In genomic region chrV:14828407-14828806, ce11 we compare ENCODE assay signal across 5 worm cellular contexts.
TF ChIP-seq lines count a peak whose summit lies in the region.

No protein-coding gene starts in this region.

TF ChIP-seq in whole organism, L3 larva, 47 proteins besides CTCF, POLR2A, EP300 and RAD21:
- no peak for TF ChIP-seq nhr-12 (tag; optimal IDR thresholded peaks at IDR 0.05; lab: Kevin White, UChicago)
- TF ChIP-seq elt-2 (tag; optimal IDR thresholded peaks at IDR 0.05; lab: Kevin White, UChicago) = no peak
- TF ChIP-seq nfya-1 (tag; optimal IDR thresholded peaks at IDR 0.05; lab: Kevin White, UChicago; ENCODE audit: insufficient read depth) = no peak
- TF ChIP-seq lsy-12 (tag; optimal IDR thresholded peaks at IDR 0.05; lab: Kevin White, UChicago) = peak; percentile 14
- TF ChIP-seq elt-1 (tag; optimal IDR thresholded peaks at IDR 0.05; lab: Kevin White, UChicago) = no peak
- TF ChIP-seq zag-1 (tag; optimal IDR thresholded peaks at IDR 0.05; lab: Kevin White, UChicago) = no peak
TF ChIP-seq in whole organism, L3 larva: peak in this region for 1.

TF ChIP-seq in whole organism, L4 larva, 104 proteins besides CTCF, POLR2A, EP300 and RAD21:
- TF ChIP-seq ztf-11 (tag; optimal IDR thresholded peaks at IDR 0.05; lab: Kevin White, UChicago) (no peak), duxl-1 (tag; optimal IDR thresholded peaks at IDR 0.05; lab: Kevin White, UChicago; ENCODE audit: poor library complexity) (peak; percentile 21), Y105C5A.15 (GFP tag; IDR thresholded peaks at IDR 0.05; lab: Robert Waterston, UW) (0 out of 2 replicates have a peak, but pooled peaks have one; percentile 26), dve-1 (tag; optimal IDR thresholded peaks at IDR 0.05; lab: Kevin White, UChicago; ENCODE audit: insufficient read depth) (no peak), lim-7 (GFP tag; IDR thresholded peaks at IDR 0.05; lab: Robert Waterston, UW) (0 out of 2 replicates have a peak, but pooled peaks have one; percentile 9), spr-1 (tag; optimal IDR thresholded peaks at IDR 0.05; lab: Kevin White, UChicago) (peak; percentile 1), mxl-2 (GFP tag; conservative IDR thresholded peaks at IDR 0.05; lab: Robert Waterston, UW) (0 out of 2 replicates have a peak, but pooled peaks have one; percentile 16), lin-38 (GFP tag; IDR thresholded peaks at IDR 0.05; lab: Robert Waterston, UW) (0 out of 2 replicates have a peak, but pooled peaks have one; percentile 24), aha-1 (tag; lab: Kevin White, UChicago) (peak; percentile 42), F37D6.2 (tag; optimal IDR thresholded peaks at IDR 0.05; lab: Kevin White, UChicago) (no peak), nhr-102 (tag; optimal IDR thresholded peaks at IDR 0.05; lab: Kevin White, UChicago) (peak; percentile 53), hmg-1.1 (GFP tag; IDR thresholded peaks at IDR 0.05; lab: Robert Waterston, UW) (peak; percentile 23; the same call in 1 of the 2 replicates), zfp-3 (GFP tag; conservative IDR thresholded peaks at IDR 0.05; lab: Robert Waterston, UW) (peak; percentile 77; the same call in 1 of the 2 replicates)

TF ChIP-seq in whole organism, midembryonic, 9 proteins besides CTCF, POLR2A, EP300 and RAD21:
- TF ChIP-seq klf-2 (GFP tag; conservative IDR thresholded peaks at IDR 0.05; lab: Robert Waterston, UW) (no peak), ztf-29 (GFP tag; IDR thresholded peaks at IDR 0.05; lab: Robert Waterston, UW) (0 out of 2 replicates have a peak, but pooled peaks have one; percentile 17)

TF ChIP-seq in whole organism, mixed stage, embryonic, 35 proteins besides CTCF, POLR2A, EP300 and RAD21:
- TF ChIP-seq unc-39 (tag; optimal IDR thresholded peaks at IDR 0.05; lab: Kevin White, UChicago) = no peak
- no peak for TF ChIP-seq mab-5 (tag; optimal IDR thresholded peaks at IDR 0.05; lab: Kevin White, UChicago)
- peak; percentile 16 for TF ChIP-seq sem-2 (GFP tag; optimal IDR thresholded peaks at IDR 0.05; lab: Kevin White, UChicago)
- TF ChIP-seq elt-3 (tag; optimal IDR thresholded peaks at IDR 0.05; lab: Kevin White, UChicago) = no peak
- TF ChIP-seq ceh-83 (GFP tag; optimal IDR thresholded peaks at IDR 0.05; lab: Kevin White, UChicago) = peak; percentile 34
- no peak for TF ChIP-seq sptf-1 (tag; optimal IDR thresholded peaks at IDR 0.05; lab: Kevin White, UChicago)
- TF ChIP-seq ces-1 (GFP tag; optimal IDR thresholded peaks at IDR 0.05; lab: Kevin White, UChicago) = no peak
- no peak for TF ChIP-seq nhr-2 (tag; optimal IDR thresholded peaks at IDR 0.05; lab: Kevin White, UChicago)
- TF ChIP-seq ceh-39 (tag; optimal IDR thresholded peaks at IDR 0.05; lab: Kevin White, UChicago) = no peak
- no peak for TF ChIP-seq hlh-1 (tag; optimal IDR thresholded peaks at IDR 0.05; lab: Kevin White, UChicago)

TF ChIP-seq in whole organism, young adult, 124 proteins besides CTCF, POLR2A, EP300 and RAD21:
- TF ChIP-seq F33H1.4 (GFP tag; IDR thresholded peaks at IDR 0.05; lab: Robert Waterston, UW) (peak; percentile 22; the same call in 1 of the 2 replicates), nfya-2 (GFP tag; IDR thresholded peaks at IDR 0.05; lab: Robert Waterston, UW) (no peak), T07F8.4 (tag; optimal IDR thresholded peaks at IDR 0.05; lab: Kevin White, UChicago) (no peak), Y56A3A.18 (GFP tag; IDR thresholded peaks at IDR 0.05; lab: Robert Waterston, UW) (0 out of 2 replicates have a peak, but pooled peaks have one; percentile 29), C06A6.2 (GFP tag; conservative IDR thresholded peaks at IDR 0.05; lab: Robert Waterston, UW) (no peak), hlh-12 (tag; optimal IDR thresholded peaks at IDR 0.05; lab: Kevin White, UChicago) (no peak), C17E4.6 (GFP tag; IDR thresholded peaks at IDR 0.05; lab: Robert Waterston, UW) (no peak), K12H6.12 (tag; optimal IDR thresholded peaks at IDR 0.05; lab: Kevin White, UChicago) (no peak), pbrm-1 (GFP tag; IDR thresholded peaks at IDR 0.05; lab: Robert Waterston, UW) (0 out of 2 replicates have a peak, but pooled peaks have one; percentile 28), dpff-1 (tag; optimal IDR thresholded peaks at IDR 0.05; lab: Kevin White, UChicago) (no peak), ceh-91 (GFP tag; IDR thresholded peaks at IDR 0.05; lab: Robert Waterston, UW) (no peak), B0035.1 (tag; optimal IDR thresholded peaks at IDR 0.05; lab: Kevin White, UChicago) (no peak), hmg-20 (GFP tag; IDR thresholded peaks at IDR 0.05; lab: Robert Waterston, UW) (no peak), snpc-4 (GFP tag; optimal IDR thresholded peaks at IDR 0.05; lab: Kevin White, UChicago) (no peak), snpc-4 (tag; optimal IDR thresholded peaks at IDR 0.05; lab: Kevin White, UChicago) (peak in 1 of 4 experiments; percentile 33), lin-35 (GFP tag; optimal IDR thresholded peaks at IDR 0.05; lab: Kevin White, UChicago) (no peak), hlh-26 (GFP tag; conservative IDR thresholded peaks at IDR 0.05; lab: Robert Waterston, UW) (no peak), nhr-80 (tag; optimal IDR thresholded peaks at IDR 0.05; lab: Kevin White, UChicago) (no peak), tbx-9 (tag; optimal IDR thresholded peaks at IDR 0.05; lab: Kevin White, UChicago; ENCODE audit: borderline replicate concordance) (no peak), fkh-3 (tag; optimal IDR thresholded peaks at IDR 0.05; lab: Kevin White, UChicago) (no peak), nhr-90 (tag; optimal IDR thresholded peaks at IDR 0.05; lab: Kevin White, UChicago) (no peak), sptf-2 (GFP tag; optimal IDR thresholded peaks at IDR 0.05; lab: Kevin White, UChicago) (no peak), let-526 (GFP tag; IDR thresholded peaks at IDR 0.05; lab: Robert Waterston, UW) (0 out of 2 replicates have a peak, but pooled peaks have one; percentile 13), lin-40 (tag; optimal IDR thresholded peaks at IDR 0.05; lab: Kevin White, UChicago) (peak; percentile 14), tlf-1 (GFP tag; optimal IDR thresholded peaks at IDR 0.05; lab: Kevin White, UChicago) (peak; percentile 35), Y53F4B.3 (GFP tag; IDR thresholded peaks at IDR 0.05; lab: Robert Waterston, UW) (no peak), lin-54 (GFP tag; optimal IDR thresholded peaks at IDR 0.05; lab: Kevin White, UChicago) (no peak), F52B5.7 (tag; optimal IDR thresholded peaks at IDR 0.05; lab: Kevin White, UChicago) (peak; percentile 42), Y95B8A.8 (GFP tag; IDR thresholded peaks at IDR 0.05; lab: Robert Waterston, UW) (no peak), madf-8 (GFP tag; conservative IDR thresholded peaks at IDR 0.05; lab: Robert Waterston, UW) (peak; percentile 57), somi-1 (GFP tag; optimal IDR thresholded peaks at IDR 0.05; lab: Kevin White, UChicago) (no peak), egl-18 (GFP tag; IDR thresholded peaks at IDR 0.05; lab: Robert Waterston, UW) (no peak), Y67H2A.10 (GFP tag; conservative IDR thresholded peaks at IDR 0.05; lab: Robert Waterston, UW) (0 out of 2 replicates have a peak, but pooled peaks have one; percentile 22), unc-130 (GFP tag; optimal IDR thresholded peaks at IDR 0.05; lab: Kevin White, UChicago) (no peak), madf-10 (tag; optimal IDR thresholded peaks at IDR 0.05; lab: Kevin White, UChicago) (no peak), nfyb-1 (GFP tag; IDR thresholded peaks at IDR 0.05; lab: Robert Waterston, UW) (no peak; the same call in 1 of the 2 replicates), cebp-1 (GFP tag; IDR thresholded peaks at IDR 0.05; lab: Robert Waterston, UW) (no peak), cebp-1 (tag; optimal IDR thresholded peaks at IDR 0.05; lab: Kevin White, UChicago) (peak; percentile 63), madf-3 (GFP tag; IDR thresholded peaks at IDR 0.05; lab: Robert Waterston, UW) (peak; percentile 76; the same call in 1 of the 2 replicates), ceh-79 (tag; optimal IDR thresholded peaks at IDR 0.05; lab: Kevin White, UChicago) (no peak), hmg-1.2 (GFP tag; IDR thresholded peaks at IDR 0.05; lab: Robert Waterston, UW) (peak; percentile 18; the same call in 1 of the 2 replicates), atf-7 (tag; optimal IDR thresholded peaks at IDR 0.05; lab: Kevin White, UChicago) (peak; percentile 50), chd-7 (tag; optimal IDR thresholded peaks at IDR 0.05; lab: Kevin White, UChicago) (no peak), ama-1 (optimal IDR thresholded peaks at IDR 0.05; lab: Kevin White, UChicago) (no peak), ama-1 (GFP tag; optimal IDR thresholded peaks at IDR 0.05; lab: Kevin White, UChicago) (no peak), B0336.3 (GFP tag; IDR thresholded peaks at IDR 0.05; lab: Robert Waterston, UW) (peak; percentile 79), let-607 (tag; optimal IDR thresholded peaks at IDR 0.05; lab: Kevin White, UChicago) (peak in 1 of 2 experiments; percentile 9), snpc-1.3 (tag; optimal IDR thresholded peaks at IDR 0.05; lab: Kevin White, UChicago; ENCODE audit: insufficient read depth) (no peak), cebp-2 (GFP tag; IDR thresholded peaks at IDR 0.05; lab: Robert Waterston, UW) (no peak), Y53G8AR.9 (GFP tag; conservative IDR thresholded peaks at IDR 0.05; lab: Robert Waterston, UW) (peak; percentile 71; the same call in 1 of the 2 replicates), F10E7.11 (tag; optimal IDR thresholded peaks at IDR 0.05; lab: Kevin White, UChicago) (peak; percentile 50), repo-1 (tag; optimal IDR thresholded peaks at IDR 0.05; lab: Kevin White, UChicago) (peak; percentile 74), F37B4.10 (GFP tag; IDR thresholded peaks at IDR 0.05; lab: Robert Waterston, UW) (no peak), efl-1 (GFP tag; optimal IDR thresholded peaks at IDR 0.05; lab: Kevin White, UChicago) (peak; percentile 1)
